Fruit fly (Drosophila melanogaster): Measurements from ENCODE around the gene CG3436.

CG3436 gene

DNA sequence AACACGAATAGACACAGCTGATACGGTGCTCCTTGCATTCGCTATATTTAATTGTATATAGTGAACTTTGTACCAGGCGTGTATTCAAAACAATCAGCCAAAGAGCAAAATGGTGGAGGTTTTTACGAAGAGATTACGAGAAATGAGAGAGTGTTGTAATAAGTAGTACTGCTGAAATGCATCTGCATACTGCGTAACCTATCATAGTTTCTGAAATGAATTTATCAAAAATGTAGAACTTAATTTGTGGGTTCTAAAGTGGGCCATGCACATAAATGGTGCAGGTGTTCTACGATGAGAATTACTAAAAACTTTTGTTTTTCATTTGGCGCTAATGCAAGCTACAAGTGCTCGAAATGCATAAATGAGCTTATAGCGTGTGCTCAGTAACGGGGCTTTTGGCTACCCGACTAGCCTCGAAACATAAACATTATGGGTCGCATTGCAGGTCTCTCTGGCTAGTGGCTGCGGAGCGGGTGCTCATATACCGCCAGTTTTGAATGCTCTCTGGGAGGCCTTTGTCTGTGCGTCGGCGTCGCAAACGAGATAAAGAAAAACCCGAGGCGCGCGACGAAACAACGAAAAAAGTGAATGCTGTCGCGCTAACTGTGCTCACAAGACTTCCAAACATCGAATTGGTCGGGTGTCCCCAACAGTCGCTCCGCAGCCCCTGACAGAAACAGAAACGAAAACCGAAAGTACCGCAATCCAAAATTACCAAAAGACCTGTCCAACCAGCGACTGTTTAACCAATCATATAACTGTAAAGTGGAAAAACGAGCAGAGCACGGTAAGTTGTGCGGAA is 24.2 kb upstream of the CG3436 start, which contains the start of gene Gs1 (continued):
- TF ChIP-seq Dll (GFP tag; IDR thresholded peaks at IDR 0.05; ENCODE audit: partially characterized antibody) (peak; percentile 45; the same call in 1 of the 4 replicates), CG1603 (tag; optimal IDR thresholded peaks at IDR 0.05) (peak; percentile 0), pita (GFP tag; optimal IDR thresholded peaks at IDR 0.05) (no peak), Optix (GFP tag; IDR thresholded peaks at IDR 0.05) (no peak), Opbp (GFP tag; IDR thresholded peaks at IDR 0.05; ENCODE audit: partially characterized antibody) (0 out of 3 replicates have a peak, but pooled peaks have one; percentile 45), CG13123 (GFP tag; optimal IDR thresholded peaks at IDR 0.05) (no peak), ara (GFP tag; IDR thresholded peaks at IDR 0.05) (no peak), mld (GFP tag; IDR thresholded peaks at IDR 0.05; ENCODE audit: partially characterized antibody) (no peak), Bgb (GFP tag; IDR thresholded peaks at IDR 0.05; ENCODE audit: partially characterized antibody) (peak; percentile 50; the same call in 1 of the 2 replicates), CG10431 (GFP tag; optimal IDR thresholded peaks at IDR 0.05) (peak; percentile 3), Eip74EF (GFP tag; optimal IDR thresholded peaks at IDR 0.05) (peak in 1 of 2 experiments; percentile 72), CG13424 (tag; optimal IDR thresholded peaks at IDR 0.05) (no peak), dimm (GFP tag; IDR thresholded peaks at IDR 0.05) (no peak), dati (GFP tag; IDR thresholded peaks at IDR 0.05) (no peak), Doc3 (GFP tag; IDR thresholded peaks at IDR 0.05; ENCODE audit: partially characterized antibody) (peak; percentile 14; the same call in 1 of the 3 replicates), CG2202 (tag; optimal IDR thresholded peaks at IDR 0.05) (no peak), CG15479 (GFP tag; optimal IDR thresholded peaks at IDR 0.05) (no peak), CG18262 (tag; optimal IDR thresholded peaks at IDR 0.05) (no peak), lbe (GFP tag; optimal IDR thresholded peaks at IDR 0.05) (peak; percentile 0), bab2 (GFP tag; optimal IDR thresholded peaks at IDR 0.05) (no peak), CG7963 (GFP tag; IDR thresholded peaks at IDR 0.05; ENCODE audit: partially characterized antibody) (no peak), CG4424 (GFP tag; optimal IDR thresholded peaks at IDR 0.05) (peak; percentile 11), ssp (GFP tag; IDR thresholded peaks at IDR 0.05) (no peak), CG1792 (GFP tag; optimal IDR thresholded peaks at IDR 0.05) (no peak), en (GFP tag; optimal IDR thresholded peaks at IDR 0.05) (no peak), cas (GFP tag; IDR thresholded peaks at IDR 0.05) (no peak), seq (GFP tag; IDR thresholded peaks at IDR 0.05) (peak; percentile 18; the same call in 1 of the 2 replicates), CG1233 (GFP tag; optimal IDR thresholded peaks at IDR 0.05) (peak; percentile 37), CG18476 (GFP tag; optimal IDR thresholded peaks at IDR 0.05) (no peak), grn (GFP tag; optimal IDR thresholded peaks at IDR 0.05) (no peak), cg (GFP tag; optimal IDR thresholded peaks at IDR 0.05) (no peak), rib (GFP tag; IDR thresholded peaks at IDR 0.05) (no peak), H2.0 (GFP tag; IDR thresholded peaks at IDR 0.05) (no peak), ttk (GFP tag; IDR thresholded peaks at IDR 0.05) (peak; percentile 34; the same call in 1 of the 2 replicates), CG17359 (tag; optimal IDR thresholded peaks at IDR 0.05) (peak; percentile 17), slou (GFP tag; optimal IDR thresholded peaks at IDR 0.05) (no peak), nau (GFP tag; optimal IDR thresholded peaks at IDR 0.05) (peak; percentile 48), vnd (GFP tag; IDR thresholded peaks at IDR 0.05; ENCODE audit: partially characterized antibody) (no peak), pfk (GFP tag; optimal IDR thresholded peaks at IDR 0.05) (peak; percentile 14), CG8765 (GFP tag; IDR thresholded peaks at IDR 0.05) (no peak), onecut (GFP tag; IDR thresholded peaks at IDR 0.05) (peak; percentile 23; the same call in 1 of the 2 replicates), zf30C (GFP tag; optimal IDR thresholded peaks at IDR 0.05) (no peak), Ada2b (GFP tag; IDR thresholded peaks at IDR 0.05) (no peak), Dref (GFP tag; IDR thresholded peaks at IDR 0.05) (no peak)

Measured in whole organism, embryonic.